Worm (Caenorhabditis elegans) whole organism, L3 larva: ENCODE measurements around the gene htz-1.

Experiments
- R02D3.7 ChIP-seq: fragments of 150-350 bp; optimal IDR thresholded peaks from 2 replicates; lab custom pipeline; 2014; ENCODE audit warnings: missing biosample characterization, missing genetic modification characterization
- ZK546.5 ChIP-seq: sonication (generic microtip); optimal IDR thresholded peaks from 2 replicates; lab custom pipeline; 2017; ENCODE audit warnings: missing biosample characterization, missing genetic modification characterization
- aly-2 ChIP-seq: fragments of 150-350 bp; optimal IDR thresholded peaks from 2 replicates; lab custom pipeline; 2014; ENCODE audit warnings: missing biosample characterization, missing genetic modification characterization
- ama-1 ChIP-seq: fragments of 150-350 bp; optimal IDR thresholded peaks from 2 replicates; lab custom pipeline; 2018
- ceh-16 ChIP-seq: sonication (generic microtip); optimal IDR thresholded peaks from 2 replicates; lab custom pipeline; 2017; ENCODE audit warnings: missing biosample characterization, missing genetic modification characterization
- ceh-28 ChIP-seq: fragments of 150-350 bp; optimal IDR thresholded peaks from 2 replicates; lab custom pipeline; 2014; ENCODE audit warnings: missing biosample characterization, missing genetic modification reagents, missing genetic modification characterization
- ceh-9 ChIP-seq: sonication (generic microtip); optimal IDR thresholded peaks from 2 replicates; lab custom pipeline; 2018; ENCODE audit warnings: missing biosample characterization, missing genetic modification characterization
- daf-12 ChIP-seq: fragments of 150-350 bp; optimal IDR thresholded peaks from 2 replicates; lab custom pipeline; 2014; ENCODE audit warnings: missing biosample characterization, missing genetic modification reagents, missing genetic modification characterization
- egl-27 ChIP-seq: sonication (generic microtip); optimal IDR thresholded peaks from 4 replicates; lab custom pipeline; 2017; ENCODE audit warnings: missing biosample characterization, missing genetic modification reagents, missing genetic modification characterization
- egl-5 ChIP-seq: fragments of 150-350 bp; optimal IDR thresholded peaks from 2 replicates; lab custom pipeline; 2017; ENCODE audit warnings: missing biosample characterization, missing genetic modification reagents, missing genetic modification characterization, inconsistent platforms
- elt-1 ChIP-seq: fragments of 150-350 bp; optimal IDR thresholded peaks from 2 replicates; lab custom pipeline; 2014; ENCODE audit warnings: missing biosample characterization, missing genetic modification characterization
- elt-2 ChIP-seq: sonication (generic microtip); optimal IDR thresholded peaks from 2 replicates; lab custom pipeline; 2016; ENCODE audit warnings: missing genetic modification reagents, mild to moderate bottlenecking, missing genetic modification characterization, missing compliant biosample characterization
- elt-3 ChIP-seq, 3 experiments: fragments of 150-350 bp in 1 of 3; sonication (generic microtip) in 2 of 3; optimal IDR thresholded peaks; 2 replicates in 2 of 3; 4 replicates in 1 of 3; lab custom pipeline; 2014 to 2017; ENCODE audit warnings: missing biosample characterization in 3 of 3, missing genetic modification characterization in 3 of 3
- fos-1 ChIP-seq: fragments of 150-350 bp; optimal IDR thresholded peaks from 2 replicates; lab custom pipeline; 2014; ENCODE audit warnings: missing biosample characterization, missing genetic modification characterization
- hmg-11 ChIP-seq: sonication (generic microtip); optimal IDR thresholded peaks from 2 replicates; lab custom pipeline; 2016; ENCODE audit warnings: missing genetic modification characterization, missing compliant biosample characterization
- jun-1 ChIP-seq: fragments of 150-350 bp; optimal IDR thresholded peaks from 2 replicates; lab custom pipeline; 2014; ENCODE audit warnings: missing biosample characterization, missing genetic modification reagents, missing genetic modification characterization
- lin-15B ChIP-seq: fragments of 150-350 bp; optimal IDR thresholded peaks from 2 replicates; lab custom pipeline; 2014; ENCODE audit warnings: missing biosample characterization, missing genetic modification characterization
- lin-39 ChIP-seq: fragments of 150-350 bp; optimal IDR thresholded peaks from 2 replicates; lab custom pipeline; 2018; ENCODE audit warnings: missing biosample characterization, missing genetic modification reagents, missing genetic modification characterization
- lsy-12 ChIP-seq: sonication (generic microtip); optimal IDR thresholded peaks from 2 replicates; lab custom pipeline; 2016; ENCODE audit warnings: mild to moderate bottlenecking, missing genetic modification characterization, missing compliant biosample characterization
- mdl-1 ChIP-seq: fragments of 150-350 bp; optimal IDR thresholded peaks from 2 replicates; lab custom pipeline; 2014; ENCODE audit warnings: missing biosample characterization, missing genetic modification characterization
- mml-1 ChIP-seq: fragments of 150-350 bp; sonication (generic microtip); optimal IDR thresholded peaks from 3 replicates; lab custom pipeline; 2014; ENCODE audit warnings: missing biosample characterization, missing genetic modification characterization
- nfya-1 ChIP-seq: sonication (generic microtip); optimal IDR thresholded peaks from 2 replicates; lab custom pipeline; 2017; ENCODE audit warnings: missing genetic modification characterization, mild to moderate bottlenecking, missing compliant biosample characterization, antibody characterized with exemption, moderate library complexity; ENCODE audit not compliant: insufficient read depth
- nhr-12 ChIP-seq: fragments of 150-350 bp; optimal IDR thresholded peaks from 2 replicates; lab custom pipeline; 2014; ENCODE audit warnings: missing biosample characterization, missing genetic modification characterization
- nhr-23 ChIP-seq: fragments of 150-350 bp; optimal IDR thresholded peaks from 2 replicates; lab custom pipeline; 2014; ENCODE audit warnings: missing biosample characterization, missing genetic modification reagents, missing genetic modification characterization
- nhr-28 ChIP-seq: fragments of 150-350 bp; optimal IDR thresholded peaks from 2 replicates; lab custom pipeline; 2014; ENCODE audit warnings: missing biosample characterization, missing genetic modification characterization
- nhr-43 ChIP-seq: sonication (generic microtip); optimal IDR thresholded peaks from 2 replicates; lab custom pipeline; 2016; ENCODE audit warnings: mild to moderate bottlenecking, missing genetic modification characterization, missing compliant biosample characterization; ENCODE audit not compliant: poor library complexity, severe bottlenecking
- nhr-67 ChIP-seq: fragments of 150-350 bp; optimal IDR thresholded peaks from 2 replicates; lab custom pipeline; 2014; ENCODE audit warnings: missing biosample characterization, missing genetic modification characterization
- nhr-77 ChIP-seq: fragments of 150-350 bp; optimal IDR thresholded peaks from 2 replicates; lab custom pipeline; 2014; ENCODE audit warnings: missing biosample characterization, missing genetic modification characterization
- pha-4 ChIP-seq: fragments of 150-350 bp; optimal IDR thresholded peaks from 2 replicates; lab custom pipeline; 2014; ENCODE audit warnings: missing biosample characterization, missing genetic modification reagents, missing genetic modification characterization
- pqm-1 ChIP-seq: fragments of 150-350 bp; optimal IDR thresholded peaks from 2 replicates; lab custom pipeline; 2017; ENCODE audit warnings: missing biosample characterization, missing genetic modification characterization, inconsistent platforms
- sea-2 ChIP-seq: fragments of 150-350 bp; sonication (generic microtip); optimal IDR thresholded peaks from 4 replicates; lab custom pipeline; 2014; ENCODE audit warnings: missing biosample characterization, missing genetic modification reagents, missing genetic modification characterization
- snpc-4 ChIP-seq: fragments of 150-350 bp; optimal IDR thresholded peaks from 2 replicates; lab custom pipeline; 2014; ENCODE audit warnings: missing biosample characterization, missing genetic modification characterization
- zag-1 ChIP-seq: fragments of 150-350 bp; optimal IDR thresholded peaks from 2 replicates; lab custom pipeline; 2014; ENCODE audit warnings: missing biosample characterization, missing genetic modification characterization
- ztf-11 ChIP-seq: fragments of 150-350 bp; optimal IDR thresholded peaks from 2 replicates; lab custom pipeline; 2014; ENCODE audit warnings: missing biosample characterization, missing genetic modification characterization

htz-1 gene

ce11 chrIV:4413114-4413513, 32.9 kb upstream of the htz-1 start:
- TF ChIP-seq nhr-28 (tag; lab: Kevin White, UChicago) (no peak), ceh-9 (no peak), mml-1 (no peak), snpc-4 (tag; lab: Kevin White, UChicago) (no peak), ceh-16 (tag; lab: Kevin White, UChicago) (no peak), hmg-11 (no peak), lsy-12 (tag; lab: Kevin White, UChicago) (no peak), nhr-12 (tag; lab: Kevin White, UChicago) (no peak)
- TF ChIP-seq, all 47 proteins: peak for 0

- TF ChIP-seq nhr-67 (no peak), ztf-11 (no peak), elt-2 (tag; lab: Kevin White, UChicago) (no peak), lin-15B (no peak), egl-5 (tag; lab: Kevin White, UChicago) (no peak)
Measured at ce11 chrIV:4422029-4422428, 24.0 kb upstream of the htz-1 start, which contains the start of gene clec-175. Gene clec-175, plus strand, starts transcription at chrIV:4422329.

ce11 chrIV:4423026-4423425, 23.0 kb upstream of the htz-1 start:
- TF ChIP-seq ama-1 (lab: Kevin White, UChicago) = no peak
- no peak for TF ChIP-seq lsy-12 (tag; lab: Kevin White, UChicago)
- no peak for TF ChIP-seq fos-1 (tag; lab: Kevin White, UChicago)
- TF ChIP-seq pqm-1 (tag; lab: Kevin White, UChicago) = no peak
- no peak for TF ChIP-seq ceh-28
- TF ChIP-seq elt-1 = no peak
- no peak for TF ChIP-seq sea-2 (GFP tag; lab: Kevin White, UChicago)
- no peak for TF ChIP-seq egl-5 (tag; lab: Kevin White, UChicago)
- no peak for TF ChIP-seq jun-1 (tag; lab: Kevin White, UChicago)
- TF ChIP-seq pha-4 (tag; lab: Kevin White, UChicago) = no peak
- TF ChIP-seq zag-1 = no peak
- TF ChIP-seq elt-2 (tag; lab: Kevin White, UChicago) = no peak
- TF ChIP-seq, all 47 proteins: peak for 0

ce11 chrIV:4423885-4424284, 22.1 kb upstream of the htz-1 start:
- TF ChIP-seq lin-15B = peak; percentile 3
- peak; percentile 93 for TF ChIP-seq nfya-1 (tag; lab: Kevin White, UChicago)
- no peak for TF ChIP-seq lin-39 (tag; lab: Kevin White, UChicago)

- TF ChIP-seq mdl-1 (no peak), aly-2 (no peak), ceh-16 (tag; lab: Kevin White, UChicago) (no peak), ZK546.5 (tag; lab: Kevin White, UChicago) (no peak), nhr-77 (tag; lab: Kevin White, UChicago) (no peak), egl-27 (no peak), R02D3.7 (tag; lab: Kevin White, UChicago) (no peak), nhr-43 (tag; lab: Kevin White, UChicago) (no peak), sea-2 (GFP tag; lab: Kevin White, UChicago) (no peak), elt-3 (tag; optimal IDR thresholded peaks at IDR 0.05; lab: Kevin White, UChicago) (no peak), lsy-12 (tag; lab: Kevin White, UChicago) (no peak), pqm-1 (tag; lab: Kevin White, UChicago) (no peak), daf-12 (tag; lab: Kevin White, UChicago) (no peak), snpc-4 (tag; lab: Kevin White, UChicago) (no peak), fos-1 (tag; lab: Kevin White, UChicago) (no peak), nhr-12 (tag; lab: Kevin White, UChicago) (no peak), nhr-23 (tag; lab: Kevin White, UChicago) (no peak)
Measured at ce11 chrIV:4429901-4430300, 16.1 kb upstream of the htz-1 start, which contains the start of the genes str-185 and R08C7.5. Gene str-185, minus strand, starts transcription at chrIV:4430001. Gene R08C7.5, plus strand, starts transcription at chrIV:4430229.
